Fruit fly (Drosophila melanogaster) whole organism, pupa: ENCODE measurements around the gene INPP5E.

Experiments
- CG8301 ChIP-seq: fragments of 200-800 bp; sonication (Bioruptor generic); optimal IDR thresholded peaks from 2 replicates; lab custom pipeline; 2018; ENCODE audit warnings: missing biosample characterization, mild to moderate bottlenecking, missing genetic modification characterization
- Pif1B ChIP-seq: fragments of 200-800 bp; sonication (Bioruptor generic); optimal IDR thresholded peaks from 3 replicates; lab custom pipeline; 2016; ENCODE audit warnings: missing biosample characterization, missing genetic modification characterization
- Snoo ChIP-seq: fragments of 200-800 bp; sonication (Bioruptor generic); optimal IDR thresholded peaks from 3 replicates; lab custom pipeline; 2017; ENCODE audit warnings: missing biosample characterization, mild to moderate bottlenecking, missing genetic modification characterization, inconsistent platforms
- gl ChIP-seq: fragments of 200-800 bp; sonication (Bioruptor generic); optimal IDR thresholded peaks from 2 replicates; lab custom pipeline; 2018; ENCODE audit warnings: missing biosample characterization, mild to moderate bottlenecking, missing genetic modification characterization

DNA sequence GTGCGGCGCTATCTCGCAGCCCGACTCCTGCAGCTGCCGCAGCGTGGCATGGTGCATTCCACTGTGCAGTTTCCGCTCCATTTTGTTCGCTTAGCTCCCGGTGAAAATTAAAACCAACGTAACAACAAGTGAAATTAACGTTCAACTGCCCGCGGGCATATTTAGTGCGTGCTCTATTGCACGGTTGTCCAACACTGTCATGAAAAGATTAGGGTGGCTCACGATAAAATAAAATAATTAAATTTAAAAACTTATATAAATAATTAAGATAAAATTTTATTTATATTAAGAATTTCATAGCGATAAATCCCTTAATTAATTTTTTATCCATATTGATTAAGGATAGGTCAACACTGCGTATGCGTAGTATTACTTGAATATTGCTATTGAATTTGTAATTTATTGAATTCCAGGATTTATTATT, 6.2 kb upstream of the INPP5E start, which contains the start of gene Pbgs:
- TF ChIP-seq Pif1B (no peak), Snoo (tag; lab: Kevin White, UChicago) (peak; percentile 56), gl (tag; lab: Kevin White, UChicago) (no peak), CG8301 (tag; lab: Kevin White, UChicago) (peak; percentile 19)
